Fruit fly (Drosophila melanogaster): ENCODE measurements around the gene CG4842.

DNA sequence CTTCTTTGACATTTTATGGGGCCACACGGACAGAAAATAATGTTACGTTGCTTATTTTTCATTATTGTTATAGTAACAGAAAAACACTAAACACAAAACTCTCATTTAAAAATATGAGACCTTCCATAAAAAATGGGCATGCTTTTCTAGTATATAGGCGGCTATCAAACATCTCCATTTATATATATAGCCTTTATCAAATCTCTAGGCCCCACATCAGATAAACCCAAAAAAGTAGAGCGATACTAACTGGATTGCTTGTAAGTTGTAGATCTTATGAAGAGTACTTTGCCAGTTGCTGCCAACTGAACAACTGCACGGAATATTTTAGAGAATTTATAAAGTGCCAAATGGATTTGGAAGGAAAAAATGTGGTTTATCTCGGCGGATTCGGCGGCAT, 1.3 kb downstream of the CG4842 start, which contains the start of gene CG18814:
- TF ChIP-seq EcR (GFP tag; optimal IDR thresholded peaks at IDR 0.05), result no peak
- TF ChIP-seq pan (optimal IDR thresholded peaks at IDR 0.05), result no peak
- no peak for TF ChIP-seq psq (optimal IDR thresholded peaks at IDR 0.05)
- no peak for TF ChIP-seq CG8478 (optimal IDR thresholded peaks at IDR 0.05)
- TF ChIP-seq usp (GFP tag; optimal IDR thresholded peaks at IDR 0.05), result no peak
